Worm (Caenorhabditis elegans) whole organism, L2 larva: ENCODE measurements around the gene taf-7.2.

ENCODE experiments used
- C34F6.9 ChIP-seq: fragments of 150-350 bp; optimal IDR thresholded peaks from 2 replicates; lab custom pipeline; 2014; ENCODE audit warnings: missing biosample characterization, missing genetic modification characterization
- F13H6.1 ChIP-seq: sonication (generic microtip); optimal IDR thresholded peaks from 2 replicates; lab custom pipeline; 2016; ENCODE audit warnings: missing genetic modification characterization, missing compliant biosample characterization
- R02D3.7 ChIP-seq: fragments of 150-350 bp; optimal IDR thresholded peaks from 2 replicates; lab custom pipeline; 2014; ENCODE audit warnings: missing biosample characterization, missing genetic modification characterization
- ZK546.5 ChIP-seq: sonication (generic microtip); optimal IDR thresholded peaks from 2 replicates; lab custom pipeline; 2017; ENCODE audit warnings: missing biosample characterization, missing genetic modification characterization
- alr-1 ChIP-seq: fragments of 150-350 bp; optimal IDR thresholded peaks from 2 replicates; lab custom pipeline; 2014; ENCODE audit warnings: missing biosample characterization, missing genetic modification characterization
- aly-2 ChIP-seq: fragments of 150-350 bp; optimal IDR thresholded peaks from 2 replicates; lab custom pipeline; 2014; ENCODE audit warnings: missing biosample characterization, missing genetic modification characterization
- blmp-1 ChIP-seq: sonication (generic microtip); optimal IDR thresholded peaks from 2 replicates; lab custom pipeline; 2017; ENCODE audit warnings: missing genetic modification characterization, mild to moderate bottlenecking, missing compliant biosample characterization, antibody characterized with exemption, moderate library complexity; ENCODE audit not compliant: insufficient read depth
- ceh-82 ChIP-seq: fragments of 150-350 bp; optimal IDR thresholded peaks from 2 replicates; lab custom pipeline; 2014; ENCODE audit warnings: missing biosample characterization, missing genetic modification characterization
- crh-2 ChIP-seq: sonication (generic microtip); optimal IDR thresholded peaks from 2 replicates; lab custom pipeline; 2017; ENCODE audit warnings: missing biosample characterization, missing genetic modification characterization
- elt-1 ChIP-seq: fragments of 150-350 bp; optimal IDR thresholded peaks from 2 replicates; lab custom pipeline; 2014; ENCODE audit warnings: missing biosample characterization, missing genetic modification characterization
- elt-3 ChIP-seq: sonication (generic microtip); optimal IDR thresholded peaks from 2 replicates; lab custom pipeline; 2017; ENCODE audit warnings: missing biosample characterization, missing genetic modification characterization
- fos-1 ChIP-seq: fragments of 150-350 bp; optimal IDR thresholded peaks from 2 replicates; lab custom pipeline; 2014; ENCODE audit warnings: missing biosample characterization, missing genetic modification characterization
- lin-11 ChIP-seq: fragments of 150-350 bp; sonication (generic microtip); optimal IDR thresholded peaks from 2 replicates; lab custom pipeline; 2014; ENCODE audit warnings: missing biosample characterization, missing genetic modification characterization, inconsistent platforms, mixed read lengths
- mab-5 ChIP-seq: fragments of 150-350 bp; optimal IDR thresholded peaks from 2 replicates; lab custom pipeline; 2014; ENCODE audit warnings: missing biosample characterization, missing genetic modification characterization
- mdl-1 ChIP-seq, 2 experiments: fragments of 150-350 bp in 1 of 2; sonication (generic microtip) in 1 of 2; optimal IDR thresholded peaks; 2 replicates each; lab custom pipeline; 2017; ENCODE audit warnings: missing biosample characterization in 2 of 2, missing genetic modification characterization in 2 of 2
- nhr-10 ChIP-seq: sonication (generic microtip); optimal IDR thresholded peaks from 2 replicates; lab custom pipeline; 2017; ENCODE audit warnings: missing biosample characterization, missing genetic modification characterization
- nhr-11 ChIP-seq: fragments of 150-350 bp; optimal IDR thresholded peaks from 2 replicates; lab custom pipeline; 2014; ENCODE audit warnings: missing biosample characterization, missing genetic modification characterization
- nhr-12 ChIP-seq: fragments of 150-350 bp; optimal IDR thresholded peaks from 2 replicates; lab custom pipeline; 2014; ENCODE audit warnings: missing biosample characterization, missing genetic modification characterization
- nhr-21 ChIP-seq: fragments of 150-350 bp; optimal IDR thresholded peaks from 2 replicates; lab custom pipeline; 2014; ENCODE audit warnings: missing biosample characterization, missing genetic modification characterization
- nhr-237 ChIP-seq: fragments of 150-350 bp; optimal IDR thresholded peaks from 2 replicates; lab custom pipeline; 2014; ENCODE audit warnings: missing biosample characterization, missing genetic modification characterization
- nhr-77 ChIP-seq: fragments of 150-350 bp; optimal IDR thresholded peaks from 2 replicates; lab custom pipeline; 2014; ENCODE audit warnings: missing biosample characterization, missing genetic modification characterization
- peb-1 ChIP-seq: fragments of 150-350 bp; optimal IDR thresholded peaks from 2 replicates; lab custom pipeline; 2014; ENCODE audit warnings: missing biosample characterization, missing genetic modification characterization
- sem-4 ChIP-seq: fragments of 150-350 bp; optimal IDR thresholded peaks from 2 replicates; lab custom pipeline; 2014; ENCODE audit warnings: missing biosample characterization, missing genetic modification reagents, missing genetic modification characterization
- skn-1 ChIP-seq: sonication (generic microtip); optimal IDR thresholded peaks from 2 replicates; lab custom pipeline; 2017; ENCODE audit warnings: missing biosample characterization, missing genetic modification characterization
- snpc-4 ChIP-seq: fragments of 150-350 bp; optimal IDR thresholded peaks from 2 replicates; lab custom pipeline; 2014; ENCODE audit warnings: missing biosample characterization, missing genetic modification characterization
- unc-39 ChIP-seq: fragments of 150-350 bp; optimal IDR thresholded peaks from 2 replicates; lab custom pipeline; 2014; ENCODE audit warnings: missing biosample characterization, missing genetic modification characterization
- unc-55 ChIP-seq: fragments of 150-350 bp; sonication (generic microtip); optimal IDR thresholded peaks from 3 replicates; lab custom pipeline; 2014; ENCODE audit warnings: missing biosample characterization, missing genetic modification reagents, missing genetic modification characterization
- ztf-1 ChIP-seq: fragments of 200-800 bp; sonication (Bioruptor generic); conservative IDR thresholded peaks from 2 replicates; pipeline ENCODE4 v1.3.6; 2022; ENCODE audit warnings: missing genetic modification characterization, missing compliant biosample characterization
- ztf-11 ChIP-seq: sonication (generic microtip); optimal IDR thresholded peaks from 2 replicates; lab custom pipeline; 2017; ENCODE audit warnings: missing biosample characterization, missing genetic modification characterization

Gene taf-7.2

DNA sequence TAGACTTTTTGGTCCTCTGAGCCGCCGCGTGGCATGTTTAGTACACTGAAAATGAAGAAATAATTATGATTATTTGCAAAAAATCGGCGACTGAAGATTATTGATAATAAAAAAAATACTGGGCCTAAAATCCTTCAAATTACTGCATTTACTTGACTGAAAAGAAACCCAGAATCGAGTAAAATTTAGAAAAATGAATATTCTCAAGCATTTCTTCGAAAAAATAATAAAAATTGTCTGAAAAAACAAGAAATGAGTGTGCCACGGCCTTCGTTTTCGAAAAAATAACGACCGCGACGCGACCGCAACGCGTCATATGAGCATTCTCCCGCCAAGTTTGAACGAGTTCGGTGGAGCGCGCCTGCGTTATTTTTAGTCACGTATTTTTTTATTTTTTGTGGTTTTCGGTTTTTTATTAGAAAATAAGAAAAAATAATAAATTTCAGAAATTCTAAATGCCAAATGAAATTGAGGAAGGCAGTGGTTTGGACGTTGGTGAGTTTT lies 14.7 kb upstream of the taf-7.2 start, which contains the start of the genes rsp-3 and spin-4 (continued):
- no peak for TF ChIP-seq nhr-11 (tag; lab: Kevin White, UChicago)
- no peak for TF ChIP-seq mdl-1 (tag; optimal IDR thresholded peaks at IDR 0.05; lab: Kevin White, UChicago)
- TF ChIP-seq nhr-77 (tag; lab: Kevin White, UChicago) = no peak

DNA sequence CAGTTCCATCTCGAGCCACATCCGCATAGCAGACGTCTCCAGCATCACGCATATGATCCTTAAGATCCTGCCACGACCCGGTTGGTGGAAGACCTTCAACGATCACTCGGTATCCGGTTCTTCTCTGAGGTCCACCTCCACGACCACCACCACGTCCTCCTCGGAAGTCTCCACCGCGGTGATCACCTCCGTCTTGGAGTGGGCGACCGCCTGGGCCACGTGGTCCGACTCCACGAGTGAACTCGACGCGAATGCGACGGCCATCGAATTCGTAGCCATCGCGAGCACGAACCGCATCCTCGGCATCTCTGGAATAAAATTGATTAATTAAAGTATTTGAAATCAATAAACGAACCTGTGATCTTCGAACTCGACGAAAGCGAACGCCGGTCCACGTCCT lies 14.2 kb upstream of the taf-7.2 start:
- TF ChIP-seq C34F6.9 (tag; lab: Kevin White, UChicago) (no peak), snpc-4 (tag; lab: Kevin White, UChicago) (no peak), mab-5 (no peak), nhr-21 (no peak)

DNA sequence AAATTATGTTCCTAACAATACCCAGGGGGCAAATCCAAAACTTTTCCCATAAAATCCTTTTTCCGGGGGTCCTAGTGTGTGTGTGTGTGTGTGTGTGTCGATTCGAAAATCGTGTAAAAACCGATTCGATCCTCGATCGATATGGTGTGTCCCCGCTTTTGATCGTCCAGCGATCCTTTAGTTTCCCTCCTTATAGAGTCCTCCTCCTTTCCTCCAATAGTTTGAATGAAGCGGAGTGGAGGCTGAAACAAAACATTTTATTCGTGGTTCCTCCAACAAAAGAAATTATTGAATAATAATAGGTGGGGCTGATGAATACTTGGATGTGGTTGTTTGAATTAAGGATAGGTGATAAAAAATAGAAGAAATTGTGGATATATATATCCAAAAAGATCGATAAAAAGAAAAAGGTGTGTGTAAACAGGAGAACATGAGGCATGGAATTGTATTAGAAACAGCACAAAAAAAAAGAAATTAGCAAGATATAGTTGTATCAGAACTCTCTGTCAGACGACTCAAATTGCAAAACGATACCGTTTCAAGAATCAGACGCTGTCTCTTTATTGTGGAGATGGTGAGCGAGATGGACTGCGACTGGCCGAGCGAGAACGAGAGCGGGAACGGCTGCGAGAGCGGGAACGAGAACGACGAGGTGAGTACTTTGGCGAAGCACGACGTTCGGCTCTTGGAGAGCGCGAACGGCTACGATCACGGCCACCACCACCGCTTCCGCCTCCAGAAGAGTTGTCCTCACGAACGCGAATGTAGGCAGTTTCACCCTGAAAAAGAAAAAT lies 13.4 kb upstream of the taf-7.2 start:
- no peak for TF ChIP-seq skn-1 (tag; lab: Kevin White, UChicago)
- TF ChIP-seq ztf-11 = no peak
- no peak for TF ChIP-seq alr-1 (tag; lab: Kevin White, UChicago)
- TF ChIP-seq mab-5 = no peak
- no peak for TF ChIP-seq unc-55 (GFP tag; lab: Kevin White, UChicago)
- TF ChIP-seq peb-1 (tag; lab: Kevin White, UChicago) = no peak
- TF ChIP-seq F13H6.1 (tag; lab: Kevin White, UChicago) = no peak
- TF ChIP-seq elt-3 (tag; lab: Kevin White, UChicago) = no peak
- TF ChIP-seq ZK546.5 (tag; lab: Kevin White, UChicago) = no peak
- TF ChIP-seq blmp-1 (tag; lab: Kevin White, UChicago) = no peak
- no peak for TF ChIP-seq ztf-1 (GFP tag; lab: Robert Waterston, UW)
- no peak for TF ChIP-seq R02D3.7 (tag; lab: Kevin White, UChicago)
- TF ChIP-seq nhr-11 (tag; lab: Kevin White, UChicago) = no peak
- no peak for TF ChIP-seq fos-1 (tag; lab: Kevin White, UChicago)
- TF ChIP-seq C34F6.9 (tag; lab: Kevin White, UChicago) = no peak
- no peak for TF ChIP-seq elt-1 (tag; lab: Kevin White, UChicago)
- no peak for TF ChIP-seq sem-4 (tag; lab: Kevin White, UChicago)

DNA sequence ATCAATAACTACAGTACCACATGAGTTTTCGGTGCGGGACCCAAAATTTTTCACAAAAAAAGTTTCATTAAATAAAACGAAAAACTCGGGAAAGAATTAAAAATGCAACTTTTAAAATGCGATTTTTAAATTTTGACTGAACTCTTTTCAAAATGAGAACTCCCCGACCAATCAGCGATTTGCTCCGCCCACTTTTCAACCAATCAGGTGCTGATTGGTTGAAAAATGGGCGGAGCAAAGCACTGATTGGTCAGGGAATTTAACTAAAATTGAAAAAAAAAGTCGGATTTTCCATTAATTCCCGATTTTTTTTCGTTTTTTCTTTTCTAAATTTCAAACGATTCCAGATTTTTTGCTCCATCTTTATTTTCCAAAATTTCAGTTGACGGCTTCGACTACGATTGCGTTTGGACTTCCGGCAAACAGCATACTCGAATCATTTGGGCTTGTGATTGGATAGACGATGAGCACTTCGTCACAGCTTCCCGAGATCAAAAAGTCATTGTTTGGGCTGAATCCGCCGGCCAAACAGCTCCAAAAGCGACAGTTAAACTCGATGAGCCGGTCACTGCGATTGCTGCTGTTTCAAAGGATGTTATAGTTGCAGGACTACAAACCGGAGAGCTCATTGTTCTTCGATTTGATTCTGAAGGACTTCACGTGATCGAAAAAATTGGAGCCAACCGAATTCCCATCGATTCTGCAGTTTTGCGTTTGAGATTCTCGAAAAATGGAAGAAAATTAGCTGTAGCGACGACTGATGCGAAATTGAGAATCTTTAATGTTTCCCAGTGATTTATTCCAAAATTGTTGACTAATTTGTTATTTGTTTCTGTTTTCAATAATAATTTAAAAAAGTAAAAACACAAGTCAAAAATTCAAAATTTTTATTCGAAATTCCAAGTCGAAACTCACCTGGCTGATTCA lies 12.4 kb upstream of the taf-7.2 start:
- TF ChIP-seq peb-1 (tag; lab: Kevin White, UChicago) (no peak), R02D3.7 (tag; lab: Kevin White, UChicago) (no peak), aly-2 (no peak)

DNA sequence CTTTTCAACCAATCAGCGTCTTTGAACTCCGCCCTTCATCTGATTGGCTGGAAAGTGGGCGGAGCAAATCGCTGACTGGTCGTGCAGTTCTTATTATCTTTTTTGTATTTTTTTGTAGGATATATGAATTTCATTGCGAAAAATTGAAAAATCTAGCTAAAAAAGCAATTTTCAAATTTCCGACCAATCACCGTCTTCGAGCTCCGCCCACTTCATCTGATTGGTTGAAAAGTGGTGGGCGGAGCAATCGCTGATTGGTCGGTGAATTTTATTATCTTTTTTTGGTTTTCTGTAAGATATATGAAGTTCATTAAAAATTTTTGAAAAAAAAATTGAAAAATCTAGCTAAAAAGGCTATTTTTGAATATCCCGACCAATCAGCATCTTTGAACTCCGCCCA lies 7.0 kb upstream of the taf-7.2 start:
- TF ChIP-seq lin-11 (tag; lab: Kevin White, UChicago) (no peak), aly-2 (no peak), unc-55 (GFP tag; lab: Kevin White, UChicago) (no peak), crh-2 (tag; lab: Kevin White, UChicago) (no peak), ztf-1 (GFP tag; lab: Robert Waterston, UW) (no peak), peb-1 (tag; lab: Kevin White, UChicago) (no peak), sem-4 (tag; lab: Kevin White, UChicago) (no peak), nhr-237 (no peak), elt-3 (tag; lab: Kevin White, UChicago) (no peak), alr-1 (tag; lab: Kevin White, UChicago) (no peak), elt-1 (tag; lab: Kevin White, UChicago) (no peak), nhr-12 (no peak), nhr-10 (tag; lab: Kevin White, UChicago) (no peak), mab-5 (no peak), unc-39 (tag; lab: Kevin White, UChicago) (no peak), ceh-82 (tag; lab: Kevin White, UChicago) (no peak)
